Worm (Caenorhabditis elegans) whole organism, L4/young adult: ENCODE measurements around the gene trx-5.

ENCODE experiments used
- W03F9.2 ChIP-seq: fragments of 150-350 bp; optimal IDR thresholded peaks from 2 replicates; lab custom pipeline; 2014; ENCODE audit warnings: missing biosample characterization, missing genetic modification characterization
- dao-5 ChIP-seq: sonication (generic microtip); optimal IDR thresholded peaks from 2 replicates; lab custom pipeline; 2016; ENCODE audit warnings: missing genotype, missing genetic modification characterization, moderate library complexity, missing compliant biosample characterization
- him-1 ChIP-seq: sonication (generic microtip); optimal IDR thresholded peaks from 2 replicates; lab custom pipeline; 2016; ENCODE audit warnings: missing genotype, missing genetic modification reagents, missing genetic modification characterization, missing compliant biosample characterization

The trx-5 gene

ce11 chrV:1505995-1506394 lies 28.2 kb downstream of the trx-5 start, which contains the start of gene sru-28:
Gene sru-28 (plus strand): TSS chrV:1506295.
- no peak for TF ChIP-seq him-1 (tag; lab: Kevin White, UChicago)
- TF ChIP-seq dao-5 (tag; lab: Kevin White, UChicago): no peak
- TF ChIP-seq W03F9.2: no peak

- TF ChIP-seq W03F9.2 (no peak), him-1 (tag; lab: Kevin White, UChicago) (no peak), dao-5 (tag; lab: Kevin White, UChicago) (no peak)
Measured at ce11 chrV:1499140-1499539, 35.1 kb downstream of the trx-5 start, which contains the start of gene sru-27. Gene sru-27 (plus strand): TSS chrV:1499440.

ce11 chrV:1495752-1496151 lies 38.5 kb downstream of the trx-5 start:
- no peak for TF ChIP-seq W03F9.2
- TF ChIP-seq dao-5 (tag; lab: Kevin White, UChicago): no peak
- TF ChIP-seq him-1 (tag; lab: Kevin White, UChicago): no peak

- TF ChIP-seq W03F9.2 (no peak), him-1 (tag; lab: Kevin White, UChicago) (no peak), dao-5 (tag; lab: Kevin White, UChicago) (no peak)
Measured at ce11 chrV:1495334-1495733, 38.9 kb downstream of the trx-5 start, which contains the start of gene C38C3.3. Gene C38C3.3 (plus strand): TSS chrV:1495634.

- no peak for TF ChIP-seq W03F9.2
- no peak for TF ChIP-seq him-1 (tag; lab: Kevin White, UChicago)
- no peak for TF ChIP-seq dao-5 (tag; lab: Kevin White, UChicago)
Measured at ce11 chrV:1494469-1494868, 39.7 kb downstream of the trx-5 start, which contains the start of gene spig-7. Gene spig-7 (plus strand): TSS chrV:1494769.

- TF ChIP-seq him-1 (tag; lab: Kevin White, UChicago) (no peak), dao-5 (tag; lab: Kevin White, UChicago) (no peak), W03F9.2 (no peak)
Measured at ce11 chrV:1491510-1491909, 42.7 kb downstream of the trx-5 start, which contains the start of gene C38C3.6. Gene C38C3.6 (minus strand): TSS chrV:1491610.

ce11 chrV:1488642-1489041 lies 45.6 kb downstream of the trx-5 start:
- no peak for TF ChIP-seq W03F9.2
- no peak for TF ChIP-seq him-1 (tag; lab: Kevin White, UChicago)
- TF ChIP-seq dao-5 (tag; lab: Kevin White, UChicago): no peak

ce11 chrV:1487262-1487661 lies 47.0 kb downstream of the trx-5 start:
- TF ChIP-seq W03F9.2: no peak
- no peak for TF ChIP-seq him-1 (tag; lab: Kevin White, UChicago)
- no peak for TF ChIP-seq dao-5 (tag; lab: Kevin White, UChicago)

- TF ChIP-seq him-1 (tag; lab: Kevin White, UChicago) (no peak), dao-5 (tag; lab: Kevin White, UChicago) (no peak), W03F9.2 (no peak)
Measured at ce11 chrV:1486031-1486430, 48.2 kb downstream of the trx-5 start.
